Fruit fly (Drosophila melanogaster): Measurements from ENCODE around the gene CG16974.

dm6 chr2L:13157903-13158302 is 33.9 kb downstream of the CG16974 start:
- no peak for TF ChIP-seq CG11902 (GFP tag; optimal IDR thresholded peaks at IDR 0.05)
- TF ChIP-seq CG31627 (GFP tag; optimal IDR thresholded peaks at IDR 0.05), result no peak
- TF ChIP-seq fd85E (GFP tag; optimal IDR thresholded peaks at IDR 0.05), result no peak
- no peak for TF ChIP-seq pdm3 (GFP tag; optimal IDR thresholded peaks at IDR 0.05)
- TF ChIP-seq cyc (GFP tag; optimal IDR thresholded peaks at IDR 0.05), result no peak
- TF ChIP-seq CG10669 (GFP tag; optimal IDR thresholded peaks at IDR 0.05), result no peak
- TF ChIP-seq Smox (GFP tag; optimal IDR thresholded peaks at IDR 0.05), result no peak
- TF ChIP-seq acj6 (GFP tag; optimal IDR thresholded peaks at IDR 0.05), result no peak
- no peak for TF ChIP-seq CG16779 (tag; optimal IDR thresholded peaks at IDR 0.05)
- no peak for TF ChIP-seq CG4318 (GFP tag; optimal IDR thresholded peaks at IDR 0.05)
- no peak for TF ChIP-seq dac (GFP tag; optimal IDR thresholded peaks at IDR 0.05)
- no peak for TF ChIP-seq CG11294 (GFP tag; IDR thresholded peaks at IDR 0.05)
- no peak for TF ChIP-seq salr (GFP tag; optimal IDR thresholded peaks at IDR 0.05)

All from whole organism, prepupa.